Fruit fly (Drosophila melanogaster): ENCODE measurements around the gene eIF3i.

The eIF3i gene

dm6 chr2L:4942257-4942792, 25.2 kb downstream of the eIF3i start, which contains the start of gene synr:
Gene synr, plus strand, starts transcription at chr2L:4942742.
- no peak for TF ChIP-seq Pif1A (GFP tag; optimal IDR thresholded peaks at IDR 0.05)
- TF ChIP-seq CG9948 (tag; optimal IDR thresholded peaks at IDR 0.05): no peak
- peak; percentile 24 for TF ChIP-seq CG8159 (tag; optimal IDR thresholded peaks at IDR 0.05)
- no peak for TF ChIP-seq CG32121 (GFP tag; IDR thresholded peaks at IDR 0.05)

DNA sequence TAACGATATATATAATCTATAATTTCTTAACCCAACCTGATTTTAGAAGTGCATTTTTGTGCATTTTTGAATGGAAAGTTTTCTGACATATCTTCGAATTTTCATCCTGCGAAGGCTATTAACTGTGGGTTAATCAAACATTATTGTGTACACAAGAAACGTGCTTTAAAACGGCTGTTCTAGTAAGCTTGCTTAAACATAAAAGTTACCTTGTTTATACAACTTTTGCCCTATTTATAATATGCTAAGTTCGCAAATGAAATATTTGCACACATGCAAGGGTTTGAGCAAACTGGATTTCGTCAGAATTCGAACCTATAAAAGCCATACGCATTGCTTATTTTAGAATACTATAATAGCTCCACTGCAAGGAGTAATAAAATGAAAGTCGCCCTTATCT, 30.5 kb downstream of the eIF3i start, which contains the start of gene Sgs1:
Sgs1 (plus strand) TSS at position 350 of the 400 bp plus-strand sequence.
- TF ChIP-seq rn (GFP tag; IDR thresholded peaks at IDR 0.05) (no peak), Pif1B (GFP tag; optimal IDR thresholded peaks at IDR 0.05) (no peak), CG4496 (GFP tag; IDR thresholded peaks at IDR 0.05) (no peak), CG8159 (tag; optimal IDR thresholded peaks at IDR 0.05) (no peak), fd96Ca (GFP tag; IDR thresholded peaks at IDR 0.05) (no peak), CG13204 (GFP tag; optimal IDR thresholded peaks at IDR 0.05) (no peak), Pif1A (GFP tag; optimal IDR thresholded peaks at IDR 0.05) (no peak), CG10348 (GFP tag; IDR thresholded peaks at IDR 0.05) (no peak), gl (tag; optimal IDR thresholded peaks at IDR 0.05) (no peak), CG32121 (GFP tag; IDR thresholded peaks at IDR 0.05) (no peak), CG8301 (tag; optimal IDR thresholded peaks at IDR 0.05) (no peak), CG14655 (GFP tag; optimal IDR thresholded peaks at IDR 0.05) (no peak), EcR (GFP tag; optimal IDR thresholded peaks at IDR 0.05) (no peak), CG9948 (tag; optimal IDR thresholded peaks at IDR 0.05) (no peak), CG34367 (tag; optimal IDR thresholded peaks at IDR 0.05) (no peak)

dm6 chr2L:4936325-4936869, 31.2 kb downstream of the eIF3i start, which contains the start of gene hoe2:
Gene hoe2, minus strand, starts transcription at chr2L:4936450.
- TF ChIP-seq CG12605 (GFP tag; IDR thresholded peaks at IDR 0.05): peak; percentile 60; the same call in 1 of the 2 replicates
- TF ChIP-seq fd96Ca (GFP tag; IDR thresholded peaks at IDR 0.05): no peak
- no peak for TF ChIP-seq rn (GFP tag; IDR thresholded peaks at IDR 0.05)
- TF ChIP-seq Pif1A (GFP tag; optimal IDR thresholded peaks at IDR 0.05): no peak
- no peak for TF ChIP-seq EcR (GFP tag; optimal IDR thresholded peaks at IDR 0.05)
- no peak for TF ChIP-seq Pif1B (GFP tag; optimal IDR thresholded peaks at IDR 0.05)

dm6 chr2L:4932284-4932683, 35.3 kb downstream of the eIF3i start, which contains the start of gene hoe1:
Gene hoe1, minus strand, starts transcription at chr2L:4932384.
- TF ChIP-seq D1 (tag; optimal IDR thresholded peaks at IDR 0.05) (no peak), fd96Ca (GFP tag; IDR thresholded peaks at IDR 0.05) (no peak), CG8159 (tag; optimal IDR thresholded peaks at IDR 0.05) (no peak), CG4496 (GFP tag; IDR thresholded peaks at IDR 0.05) (no peak), CG32121 (GFP tag; IDR thresholded peaks at IDR 0.05) (no peak), CG34367 (tag; optimal IDR thresholded peaks at IDR 0.05) (no peak), CG8301 (tag; optimal IDR thresholded peaks at IDR 0.05) (no peak), Snoo (tag; optimal IDR thresholded peaks at IDR 0.05) (no peak)

- TF ChIP-seq D1 (tag; optimal IDR thresholded peaks at IDR 0.05) (no peak), CG12605 (GFP tag; IDR thresholded peaks at IDR 0.05) (peak; percentile 57; the same call in 1 of the 2 replicates), Pif1B (GFP tag; optimal IDR thresholded peaks at IDR 0.05) (no peak), CG14655 (GFP tag; optimal IDR thresholded peaks at IDR 0.05) (peak; percentile 14), CG10348 (GFP tag; IDR thresholded peaks at IDR 0.05) (no peak), Pif1A (GFP tag; optimal IDR thresholded peaks at IDR 0.05) (no peak), Ets98B (GFP tag; IDR thresholded peaks at IDR 0.05) (peak; percentile 54; the same call in 1 of the 2 replicates), CG15710 (tag; optimal IDR thresholded peaks at IDR 0.05) (no peak), CG32121 (GFP tag; IDR thresholded peaks at IDR 0.05) (peak; percentile 31; the same call in 1 of the 2 replicates), rn (GFP tag; IDR thresholded peaks at IDR 0.05) (no peak), gl (tag; optimal IDR thresholded peaks at IDR 0.05) (no peak), CG4496 (GFP tag; IDR thresholded peaks at IDR 0.05) (peak; percentile 35; the same call in 2 of the 3 replicates), EcR (GFP tag; optimal IDR thresholded peaks at IDR 0.05) (no peak), CG13204 (GFP tag; optimal IDR thresholded peaks at IDR 0.05) (no peak)
These were observed 37.0 kb downstream of the eIF3i start for dm6 chr2L:4930541-4930940.

dm6 chr2L:4928340-4928739, 39.2 kb downstream of the eIF3i start:
- peak; percentile 55; the same call in 2 of the 3 replicates for TF ChIP-seq CG4496 (GFP tag; IDR thresholded peaks at IDR 0.05)
- no peak for TF ChIP-seq EcR (GFP tag; optimal IDR thresholded peaks at IDR 0.05)
- TF ChIP-seq CG12605 (GFP tag; IDR thresholded peaks at IDR 0.05): peak; percentile 28; the same call in 1 of the 2 replicates
- TF ChIP-seq CG8159 (tag; optimal IDR thresholded peaks at IDR 0.05): no peak

dm6 chr2L:4916738-4917137, 50.8 kb downstream of the eIF3i start:
- TF ChIP-seq Ets98B (GFP tag; IDR thresholded peaks at IDR 0.05) (no peak), CG12605 (GFP tag; IDR thresholded peaks at IDR 0.05) (no peak), CG4496 (GFP tag; IDR thresholded peaks at IDR 0.05) (no peak), EcR (GFP tag; optimal IDR thresholded peaks at IDR 0.05) (no peak), CG32121 (GFP tag; IDR thresholded peaks at IDR 0.05) (no peak), CG17806 (tag; optimal IDR thresholded peaks at IDR 0.05) (no peak), CG8159 (tag; optimal IDR thresholded peaks at IDR 0.05) (no peak), Pif1A (GFP tag; optimal IDR thresholded peaks at IDR 0.05) (no peak), Pif1B (GFP tag; optimal IDR thresholded peaks at IDR 0.05) (no peak)
